Worm (Caenorhabditis elegans) whole organism, late embryonic: Measurements from ENCODE around the gene B0284.3.
A peak's percentile ranks its signal among the peaks of the same experiment; 100 is the strongest.
"Not testable (repeated sequence)": the region's sequence is repeated elsewhere in the genome, so short reads cannot be mapped to it uniquely, and the experiment has no call there.

Source experiments
- C08G9.2 ChIP-seq: sonication (generic microtip); optimal IDR thresholded peaks from 2 replicates; lab custom pipeline; 2016; ENCODE audit warnings: mild to moderate bottlenecking, missing genetic modification characterization, moderate library complexity, missing compliant biosample characterization
- C38D4.7 ChIP-seq: fragments of 200-800 bp; sonication (Bioruptor generic); optimal IDR thresholded peaks from 2 replicates; lab custom pipeline; 2018; ENCODE audit warnings: mild to moderate bottlenecking, missing genetic modification characterization, moderate library complexity, missing compliant biosample characterization
- F13H6.1 ChIP-seq: sonication (generic microtip); optimal IDR thresholded peaks from 2 replicates; lab custom pipeline; 2016; ENCODE audit warnings: missing genetic modification characterization, missing compliant biosample characterization
- K02D7.2 ChIP-seq: sonication (generic microtip); optimal IDR thresholded peaks from 2 replicates; lab custom pipeline; 2017; ENCODE audit warnings: mild to moderate bottlenecking, missing genetic modification characterization, missing compliant biosample characterization
- K09A11.1 ChIP-seq: sonication (generic microtip); optimal IDR thresholded peaks from 2 replicates; lab custom pipeline; 2017; ENCODE audit warnings: antibody characterized with exemption, mild to moderate bottlenecking, missing genetic modification characterization, missing compliant biosample characterization; ENCODE audit not compliant: insufficient read depth
- T23F11.4 ChIP-seq: fragments of 200-800 bp; sonication (Bioruptor generic); optimal IDR thresholded peaks from 2 replicates; lab custom pipeline; 2018; ENCODE audit warnings: mild to moderate bottlenecking, missing genetic modification characterization, missing compliant biosample characterization
- Y22D7AL.16 ChIP-seq: sonication (generic microtip); optimal IDR thresholded peaks from 2 replicates; lab custom pipeline; 2016; ENCODE audit warnings: missing genetic modification characterization, missing compliant biosample characterization
- ahr-1 ChIP-seq: sonication (generic microtip); optimal IDR thresholded peaks from 2 replicates; lab custom pipeline; 2016; ENCODE audit warnings: missing genetic modification characterization, missing compliant biosample characterization
- ama-1 ChIP-seq: fragments of 150-350 bp; optimal IDR thresholded peaks from 2 replicates; lab custom pipeline; 2014
- ceh-14 ChIP-seq: sonication (generic microtip); optimal IDR thresholded peaks from 2 replicates; lab custom pipeline; 2016; ENCODE audit warnings: missing genotype, missing genetic modification characterization, missing compliant biosample characterization
- ceh-18 ChIP-seq: sonication (generic microtip); optimal IDR thresholded peaks from 2 replicates; lab custom pipeline; 2016; ENCODE audit warnings: missing genetic modification characterization, missing compliant biosample characterization
- ceh-19 ChIP-seq: fragments of 200-800 bp; sonication (Bioruptor generic); optimal IDR thresholded peaks from 2 replicates; lab custom pipeline; 2018; ENCODE audit warnings: mild to moderate bottlenecking, missing genetic modification characterization, missing compliant biosample characterization
- ceh-2 ChIP-seq: sonication (generic microtip); optimal IDR thresholded peaks from 2 replicates; lab custom pipeline; 2016; ENCODE audit warnings: missing genotype, missing genetic modification characterization, missing compliant biosample characterization
- ceh-24 ChIP-seq: sonication (generic microtip); optimal IDR thresholded peaks from 2 replicates; lab custom pipeline; 2016; ENCODE audit warnings: mild to moderate bottlenecking, missing genetic modification characterization, missing compliant biosample characterization
- ceh-31 ChIP-seq: sonication (generic microtip); optimal IDR thresholded peaks from 2 replicates; lab custom pipeline; 2016; ENCODE audit warnings: missing genetic modification characterization, missing compliant biosample characterization
- ceh-34 ChIP-seq: sonication (generic microtip); optimal IDR thresholded peaks from 2 replicates; lab custom pipeline; 2016; ENCODE audit warnings: mild to moderate bottlenecking, missing genetic modification characterization, missing compliant biosample characterization
- ceh-45 ChIP-seq: fragments of 200-800 bp; sonication (Bioruptor generic); IDR thresholded peaks from 2 replicates; pipeline ENCODE4 v1.3.6; 2022; ENCODE audit warnings: missing genetic modification reagents, missing genetic modification characterization, missing compliant biosample characterization
- ceh-48 ChIP-seq: sonication (generic microtip); optimal IDR thresholded peaks from 2 replicates; lab custom pipeline; 2016; ENCODE audit warnings: missing genetic modification characterization, inconsistent platforms, missing compliant biosample characterization
- che-1 ChIP-seq: sonication (generic microtip); optimal IDR thresholded peaks from 2 replicates; lab custom pipeline; 2016; ENCODE audit warnings: mild to moderate bottlenecking, missing genetic modification characterization, missing compliant biosample characterization
- dmd-4 ChIP-seq: sonication (generic microtip); optimal IDR thresholded peaks from 2 replicates; lab custom pipeline; 2016; ENCODE audit warnings: borderline replicate concordance, missing genetic modification characterization, missing compliant biosample characterization
- elt-2 ChIP-seq: sonication (generic microtip); optimal IDR thresholded peaks from 2 replicates; lab custom pipeline; 2016; ENCODE audit warnings: missing genetic modification reagents, missing genetic modification characterization, missing compliant biosample characterization
- ets-4 ChIP-seq: sonication (generic microtip); optimal IDR thresholded peaks from 2 replicates; lab custom pipeline; 2016; ENCODE audit warnings: missing genetic modification characterization, missing compliant biosample characterization
- fax-1 ChIP-seq: sonication (generic microtip); optimal IDR thresholded peaks from 2 replicates; lab custom pipeline; 2016; ENCODE audit warnings: missing genotype, missing genetic modification characterization, missing compliant biosample characterization
- fkh-6 ChIP-seq: sonication (generic microtip); optimal IDR thresholded peaks from 2 replicates; lab custom pipeline; 2016; ENCODE audit warnings: missing genetic modification characterization, missing compliant biosample characterization
- gmeb-2 ChIP-seq: sonication (generic microtip); optimal IDR thresholded peaks from 2 replicates; lab custom pipeline; 2016; ENCODE audit warnings: missing genetic modification characterization, inconsistent platforms, missing compliant biosample characterization
- hlh-15 ChIP-seq: sonication (generic microtip); optimal IDR thresholded peaks from 2 replicates; lab custom pipeline; 2016; ENCODE audit warnings: missing genetic modification characterization, missing compliant biosample characterization
- hlh-6 ChIP-seq: sonication (generic microtip); optimal IDR thresholded peaks from 2 replicates; lab custom pipeline; 2016; ENCODE audit warnings: missing genotype, missing genetic modification characterization, missing compliant biosample characterization
- hlh-8 ChIP-seq: sonication (generic microtip); optimal IDR thresholded peaks from 2 replicates; lab custom pipeline; 2016; ENCODE audit warnings: missing genotype, missing genetic modification characterization, missing compliant biosample characterization
- lin-11 ChIP-seq: fragments of 200-800 bp; sonication (Bioruptor generic); optimal IDR thresholded peaks from 2 replicates; lab custom pipeline; 2018; ENCODE audit warnings: mild to moderate bottlenecking, missing genetic modification characterization, missing compliant biosample characterization
- madf-2 ChIP-seq: sonication (generic microtip); optimal IDR thresholded peaks from 2 replicates; lab custom pipeline; 2017; ENCODE audit warnings: missing genetic modification characterization, missing compliant biosample characterization
- nfya-1 ChIP-seq: sonication (generic microtip); optimal IDR thresholded peaks from 2 replicates; lab custom pipeline; 2017; ENCODE audit warnings: missing genetic modification characterization, mild to moderate bottlenecking, missing compliant biosample characterization, antibody characterized with exemption, moderate library complexity
- nhr-232 ChIP-seq: sonication (generic microtip); optimal IDR thresholded peaks from 2 replicates; lab custom pipeline; 2016; ENCODE audit warnings: missing genetic modification characterization, missing compliant biosample characterization
- pat-9 ChIP-seq: fragments of 200-800 bp; sonication (Bioruptor generic); optimal IDR thresholded peaks from 2 replicates; lab custom pipeline; 2018; ENCODE audit warnings: mild to moderate bottlenecking, missing genetic modification characterization, moderate library complexity, missing compliant biosample characterization
- pha-2 ChIP-seq: sonication (generic microtip); optimal IDR thresholded peaks from 2 replicates; lab custom pipeline; 2017; ENCODE audit warnings: mild to moderate bottlenecking, missing genetic modification characterization, missing compliant biosample characterization
- ref-2 ChIP-seq: sonication (generic microtip); optimal IDR thresholded peaks from 2 replicates; lab custom pipeline; 2016; ENCODE audit warnings: missing genetic modification characterization, missing compliant biosample characterization
- rnt-1 ChIP-seq: sonication (generic microtip); optimal IDR thresholded peaks from 2 replicates; lab custom pipeline; 2016; ENCODE audit warnings: missing genetic modification characterization, missing compliant biosample characterization
- sdc-2 ChIP-seq: sonication (generic microtip); optimal IDR thresholded peaks from 2 replicates; lab custom pipeline; 2016; ENCODE audit warnings: missing genotype, missing genetic modification characterization, missing compliant biosample characterization
- sox-2 ChIP-seq: fragments of 200-800 bp; sonication (Bioruptor generic); IDR thresholded peaks from 2 replicates; pipeline ENCODE4 v1.3.6; 2022; ENCODE audit warnings: missing genetic modification reagents, missing genetic modification characterization, missing compliant biosample characterization
- sox-4 ChIP-seq: sonication (generic microtip); optimal IDR thresholded peaks from 2 replicates; lab custom pipeline; 2017; ENCODE audit warnings: mild to moderate bottlenecking, missing genetic modification characterization, inconsistent platforms, missing compliant biosample characterization
- syd-9 ChIP-seq: sonication (generic microtip); optimal IDR thresholded peaks from 2 replicates; lab custom pipeline; 2016; ENCODE audit warnings: mild to moderate bottlenecking, missing genetic modification characterization, moderate library complexity, missing compliant biosample characterization
- tbx-2 ChIP-seq: sonication (generic microtip); optimal IDR thresholded peaks from 2 replicates; lab custom pipeline; 2016; ENCODE audit warnings: missing genetic modification characterization, missing compliant biosample characterization
- ttx-3 ChIP-seq: sonication (generic microtip); optimal IDR thresholded peaks from 2 replicates; lab custom pipeline; 2016; ENCODE audit warnings: missing genetic modification reagents, missing genetic modification characterization, missing compliant biosample characterization
- unc-3 ChIP-seq, 2 experiments: fragments of 200-800 bp in 1 of 2; sonication (Bioruptor generic) in 1 of 2; sonication (generic microtip) in 1 of 2; conservative IDR thresholded peaks in 1 of 2; optimal IDR thresholded peaks in 1 of 2; 2 replicates each; pipeline versions ENCODE4 v1.3.6 to Lab custom; 2016 to 2022; ENCODE audit warnings: missing compliant biosample characterization in 2 of 2, missing genetic modification characterization in 2 of 2, missing genetic modification reagents in 1 of 2
- unc-42 ChIP-seq: sonication (generic microtip); optimal IDR thresholded peaks from 2 replicates; lab custom pipeline; 2016; ENCODE audit warnings: missing genotype, missing genetic modification characterization, missing compliant biosample characterization
- unc-55 ChIP-seq: sonication (generic microtip); optimal IDR thresholded peaks from 2 replicates; lab custom pipeline; 2017; ENCODE audit warnings: missing biosample characterization, missing genetic modification reagents, missing genetic modification characterization
- zip-5 ChIP-seq: sonication (generic microtip); optimal IDR thresholded peaks from 2 replicates; lab custom pipeline; 2016; ENCODE audit warnings: missing genetic modification characterization, missing compliant biosample characterization
- ztf-16 ChIP-seq: sonication (generic microtip); optimal IDR thresholded peaks from 2 replicates; lab custom pipeline; 2017; ENCODE audit warnings: missing genetic modification characterization, missing compliant biosample characterization

The B0284.3 gene

ce11 chrIII:4380835-4381234 is 1.2 kb upstream of the B0284.3 start:
- TF ChIP-seq nfya-1 (tag; lab: Kevin White, UChicago) (peak; percentile 31), ama-1 (no peak), ceh-18 (no peak), sox-2 (peak; percentile 24), unc-55 (GFP tag; lab: Kevin White, UChicago) (no peak), ceh-31 (tag; lab: Kevin White, UChicago) (peak; percentile 60), unc-42 (tag; lab: Kevin White, UChicago) (peak; percentile 60), ztf-16 (tag; lab: Kevin White, UChicago) (no peak), ceh-2 (tag; lab: Kevin White, UChicago) (no peak)

ce11 chrIII:4378600-4379293 is 870 bp downstream of the B0284.3 start:
- TF ChIP-seq ref-2 (tag; lab: Kevin White, UChicago) (peak; percentile 47), hlh-8 (tag; lab: Kevin White, UChicago) (peak; percentile 10), ceh-45 (GFP tag; lab: Robert Waterston, UW) (peak; percentile 69; the same call in 1 of the 2 replicates), ceh-24 (tag; lab: Kevin White, UChicago) (peak; percentile 39), hlh-15 (peak; percentile 18), ceh-34 (tag; lab: Kevin White, UChicago) (peak; percentile 56), ahr-1 (tag; lab: Kevin White, UChicago) (peak; percentile 43), fax-1 (tag; lab: Kevin White, UChicago) (peak; percentile 48), ceh-18 (peak; percentile 87), dmd-4 (tag; lab: Kevin White, UChicago) (peak; percentile 12), fkh-6 (tag; lab: Kevin White, UChicago) (peak; percentile 63), pat-9 (peak; percentile 39), ceh-14 (tag; lab: Kevin White, UChicago) (peak; percentile 39), tbx-2 (tag; lab: Kevin White, UChicago) (peak; percentile 51), T23F11.4 (GFP tag; lab: Kevin White, UChicago) (peak; percentile 67), sox-2 (peak; percentile 69), che-1 (tag; lab: Kevin White, UChicago) (peak; percentile 54), C38D4.7 (GFP tag; lab: Kevin White, UChicago) (peak; percentile 68), K09A11.1 (peak; percentile 28), Y22D7AL.16 (peak; percentile 52), madf-2 (peak; percentile 69), ttx-3 (tag; lab: Kevin White, UChicago) (peak; percentile 31), elt-2 (peak; percentile 41), nhr-232 (tag; lab: Kevin White, UChicago) (peak; percentile 55), zip-5 (tag; lab: Kevin White, UChicago) (peak; percentile 10), syd-9 (tag; lab: Kevin White, UChicago) (peak; percentile 62), rnt-1 (tag; lab: Kevin White, UChicago) (peak; percentile 15), lin-11 (peak; percentile 32), sdc-2 (tag; lab: Kevin White, UChicago) (peak; percentile 40), ets-4 (tag; lab: Kevin White, UChicago) (peak; percentile 6), C08G9.2 (tag; lab: Kevin White, UChicago) (peak; percentile 43), nfya-1 (tag; lab: Kevin White, UChicago) (peak; percentile 44), unc-3 (GFP tag; conservative IDR thresholded peaks at IDR 0.05; lab: Robert Waterston, UW) (peak; percentile 55; the same call in 1 of the 2 replicates), ceh-19 (GFP tag; lab: Kevin White, UChicago) (peak; percentile 37), hlh-6 (tag; lab: Kevin White, UChicago) (peak; percentile 4), ceh-31 (tag; lab: Kevin White, UChicago) (peak; percentile 70), ceh-2 (tag; lab: Kevin White, UChicago) (peak; percentile 7), ceh-48 (peak; percentile 28), gmeb-2 (tag; lab: Kevin White, UChicago) (peak; percentile 60), sox-4 (tag; lab: Kevin White, UChicago) (peak; percentile 54), K02D7.2 (tag; lab: Kevin White, UChicago) (peak; percentile 55), pha-2 (tag; lab: Kevin White, UChicago) (peak; percentile 77), F13H6.1 (tag; lab: Kevin White, UChicago) (peak; percentile 34)
- not testable (repeated sequence) for TF ChIP-seq unc-3 (tag; optimal IDR thresholded peaks at IDR 0.05; lab: Kevin White, UChicago)
